Worm (Caenorhabditis elegans) whole organism, late embryonic: ENCODE results near the gene snr-6.

ENCODE experiments used
- C08G9.2 ChIP-seq: sonication (generic microtip); optimal IDR thresholded peaks from 2 replicates; lab custom pipeline; 2016; ENCODE audit warnings: mild to moderate bottlenecking, missing genetic modification characterization, moderate library complexity, missing compliant biosample characterization
- ceh-30 ChIP-seq: fragments of 150-350 bp; optimal IDR thresholded peaks from 2 replicates; lab custom pipeline; 2014; ENCODE audit warnings: missing biosample characterization, missing genetic modification characterization
- elt-2 ChIP-seq: sonication (generic microtip); optimal IDR thresholded peaks from 2 replicates; lab custom pipeline; 2016; ENCODE audit warnings: missing genetic modification reagents, missing genetic modification characterization, missing compliant biosample characterization
- ets-4 ChIP-seq: sonication (generic microtip); optimal IDR thresholded peaks from 2 replicates; lab custom pipeline; 2016; ENCODE audit warnings: missing genetic modification characterization, missing compliant biosample characterization
- fkh-10 ChIP-seq: fragments of 150-350 bp; optimal IDR thresholded peaks from 2 replicates; lab custom pipeline; 2014; ENCODE audit warnings: missing biosample characterization, missing genetic modification reagents, missing genetic modification characterization
- hlh-30 ChIP-seq: sonication (generic microtip); optimal IDR thresholded peaks from 2 replicates; lab custom pipeline; 2017; ENCODE audit warnings: antibody characterized with exemption, missing genetic modification characterization, missing compliant biosample characterization; ENCODE audit not compliant: insufficient read depth
- hlh-8 ChIP-seq: sonication (generic microtip); optimal IDR thresholded peaks from 2 replicates; lab custom pipeline; 2016; ENCODE audit warnings: missing genotype, missing genetic modification characterization, missing compliant biosample characterization
- nhr-11 ChIP-seq: fragments of 150-350 bp; optimal IDR thresholded peaks from 2 replicates; lab custom pipeline; 2014; ENCODE audit warnings: missing biosample characterization, missing genetic modification characterization
- pag-3 ChIP-seq: sonication (generic microtip); optimal IDR thresholded peaks from 2 replicates; lab custom pipeline; 2016; ENCODE audit warnings: missing compliant biosample characterization, missing genetic modification characterization, borderline replicate concordance
- pha-4 ChIP-seq: fragments of 150-350 bp; optimal IDR thresholded peaks from 2 replicates; lab custom pipeline; 2018; ENCODE audit warnings: missing biosample characterization, missing genetic modification reagents, missing genetic modification characterization
- rnt-1 ChIP-seq: sonication (generic microtip); optimal IDR thresholded peaks from 2 replicates; lab custom pipeline; 2016; ENCODE audit warnings: missing genetic modification characterization, missing compliant biosample characterization
- ttx-3 ChIP-seq: sonication (generic microtip); optimal IDR thresholded peaks from 2 replicates; lab custom pipeline; 2016; ENCODE audit warnings: missing genetic modification reagents, missing genetic modification characterization, missing compliant biosample characterization
- zip-5 ChIP-seq: sonication (generic microtip); optimal IDR thresholded peaks from 2 replicates; lab custom pipeline; 2016; ENCODE audit warnings: missing genetic modification characterization, missing compliant biosample characterization

DNA sequence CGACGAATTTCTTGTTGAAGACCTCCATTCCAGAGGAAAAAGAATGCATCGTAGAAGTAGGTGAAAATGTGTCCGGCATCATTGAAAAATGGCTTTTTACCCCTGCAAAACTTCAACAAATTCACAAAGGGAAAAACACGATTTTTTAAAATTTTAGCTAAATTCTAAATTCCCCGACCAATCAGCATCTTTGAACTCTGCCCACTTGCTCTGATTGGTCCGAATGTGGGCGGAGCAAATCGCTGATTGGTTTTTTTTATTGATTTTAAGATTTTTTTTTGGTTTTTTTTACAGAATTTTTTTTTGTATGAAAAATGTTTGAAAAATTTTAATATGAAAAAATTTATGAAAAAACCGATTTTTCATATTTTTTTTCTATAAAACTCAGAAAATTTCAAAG is 14.5 kb upstream of the snr-6 start:
- no peak for TF ChIP-seq elt-2 (tag; lab: Kevin White, UChicago)
- no peak for TF ChIP-seq ceh-30 (tag; lab: Kevin White, UChicago)
- no peak for TF ChIP-seq ets-4 (tag; lab: Kevin White, UChicago)
- TF ChIP-seq nhr-11 = no peak
- TF ChIP-seq pag-3 = no peak
- TF ChIP-seq hlh-8 (tag; lab: Kevin White, UChicago) = no peak
- TF ChIP-seq fkh-10 (GFP tag; lab: Kevin White, UChicago) = no peak
- no peak for TF ChIP-seq pha-4 (tag; lab: Kevin White, UChicago)
- no peak for TF ChIP-seq hlh-30 (tag; lab: Kevin White, UChicago)
- no peak for TF ChIP-seq zip-5 (tag; lab: Kevin White, UChicago)
- TF ChIP-seq ttx-3 = no peak
- no peak for TF ChIP-seq C08G9.2 (tag; lab: Kevin White, UChicago)
- no peak for TF ChIP-seq rnt-1 (tag; lab: Kevin White, UChicago)
